Fruit fly (Drosophila melanogaster) whole organism, embryonic: ENCODE measurements around the gene CG14195.

Experiments used
- Bteb2 ChIP-seq: fragments of 200-800 bp; sonication (Bioruptor generic); optimal IDR thresholded peaks from 2 replicates; lab custom pipeline; 2016; ENCODE audit warnings: missing biosample characterization, missing genetic modification characterization
- CG10267 ChIP-seq: fragments of 200-800 bp; sonication (Bioruptor generic); optimal IDR thresholded peaks from 2 replicates; lab custom pipeline; 2018; ENCODE audit warnings: missing biosample characterization, mild to moderate bottlenecking, missing genetic modification characterization, moderate library complexity
- CG10543 ChIP-seq: fragments of 200-800 bp; sonication (Bioruptor generic); optimal IDR thresholded peaks from 3 replicates; lab custom pipeline; 2017; ENCODE audit warnings: missing biosample characterization, mild to moderate bottlenecking, missing genetic modification characterization, moderate library complexity
- CG11504 ChIP-seq: fragments of 200-800 bp; sonication (Bioruptor generic); optimal IDR thresholded peaks from 3 replicates; lab custom pipeline; 2019; ENCODE audit warnings: missing biosample characterization, mild to moderate bottlenecking, missing genetic modification characterization, moderate library complexity
- CG11695 ChIP-seq: fragments of 200-800 bp; sonication (Bioruptor generic); IDR thresholded peaks from 3 replicates; pipeline ENCODE4 v1.3.6; 2022; ENCODE audit warnings: missing biosample characterization, missing genetic modification characterization
- CG12391 ChIP-seq: fragments of 200-800 bp; sonication (Bioruptor generic); optimal IDR thresholded peaks from 3 replicates; lab custom pipeline; 2018; ENCODE audit warnings: missing biosample characterization, mild to moderate bottlenecking, missing genetic modification characterization, moderate library complexity
- CG14667 ChIP-seq: fragments of 200-800 bp; sonication (Bioruptor generic); IDR thresholded peaks from 2 replicates; pipeline ENCODE4 v1.3.6; 2022; ENCODE audit warnings: missing biosample characterization, missing genetic modification characterization
- CG14710 ChIP-seq: fragments of 200-800 bp; sonication (Bioruptor generic); optimal IDR thresholded peaks from 3 replicates; lab custom pipeline; 2019; ENCODE audit warnings: missing biosample characterization, mild to moderate bottlenecking, missing genetic modification characterization, moderate library complexity
- CG15269 ChIP-seq: fragments of 200-800 bp; sonication (Bioruptor generic); optimal IDR thresholded peaks from 2 replicates; lab custom pipeline; 2018; ENCODE audit warnings: missing biosample characterization, mild to moderate bottlenecking, missing genetic modification characterization, moderate library complexity
- CG15514 ChIP-seq: fragments of 200-800 bp; sonication (Bioruptor generic); optimal IDR thresholded peaks from 3 replicates; lab custom pipeline; 2017; ENCODE audit warnings: missing biosample characterization, missing genetic modification characterization, mild to moderate bottlenecking, moderate library complexity, missing genetic modification reagents
- CG17361 ChIP-seq: fragments of 200-800 bp; sonication (Bioruptor generic); IDR thresholded peaks from 3 replicates; pipeline ENCODE4 v1.3.6; 2022; ENCODE audit warnings: missing biosample characterization, missing genetic modification characterization
- CG17385 ChIP-seq: fragments of 200-800 bp; sonication (Bioruptor generic); optimal IDR thresholded peaks from 3 replicates; lab custom pipeline; 2018; ENCODE audit warnings: missing biosample characterization, mild to moderate bottlenecking, missing genetic modification characterization
- CG17612 ChIP-seq: fragments of 200-800 bp; sonication (Bioruptor generic); IDR thresholded peaks from 2 replicates; pipeline ENCODE4 v1.3.6; 2022; ENCODE audit warnings: missing biosample characterization, missing genetic modification characterization
- CG18476 ChIP-seq: fragments of 200-800 bp; sonication (Bioruptor generic); optimal IDR thresholded peaks from 2 replicates; lab custom pipeline; 2016; ENCODE audit warnings: missing biosample characterization, mild to moderate bottlenecking, missing genetic modification characterization
- CG18619 ChIP-seq: fragments of 200-800 bp; sonication (Bioruptor generic); optimal IDR thresholded peaks from 3 replicates; lab custom pipeline; 2017; ENCODE audit warnings: missing biosample characterization, mild to moderate bottlenecking, missing genetic modification characterization
- CG2678 ChIP-seq: fragments of 200-800 bp; sonication (Bioruptor generic); optimal IDR thresholded peaks from 3 replicates; lab custom pipeline; 2019; ENCODE audit warnings: missing biosample characterization, mild to moderate bottlenecking, missing genetic modification characterization, moderate library complexity
- CG31441 ChIP-seq: fragments of 200-800 bp; sonication (Bioruptor generic); IDR thresholded peaks from 2 replicates; pipeline ENCODE4 v1.3.6; 2022; ENCODE audit warnings: missing biosample characterization, missing genetic modification characterization
- CG32532 ChIP-seq: fragments of 200-800 bp; sonication (Bioruptor generic); IDR thresholded peaks from 2 replicates; pipeline ENCODE4 v1.3.6; 2022; ENCODE audit warnings: missing biosample characterization, missing genetic modification characterization
- CG3726 ChIP-seq: fragments of 200-800 bp; sonication (Bioruptor generic); IDR thresholded peaks from 3 replicates; pipeline ENCODE4, ENCODE4 v1.3.6; 2022; ENCODE audit warnings: missing biosample characterization, missing genetic modification characterization
- CG6765 ChIP-seq: fragments of 200-800 bp; sonication (Bioruptor generic); optimal IDR thresholded peaks from 3 replicates; lab custom pipeline; 2017; ENCODE audit warnings: missing biosample characterization, mild to moderate bottlenecking, missing genetic modification characterization
- CG8281 ChIP-seq: fragments of 200-800 bp; sonication (Bioruptor generic); optimal IDR thresholded peaks from 2 replicates; lab custom pipeline; 2018; ENCODE audit warnings: missing biosample characterization, mild to moderate bottlenecking, missing genetic modification characterization, moderate library complexity
- CG9817 ChIP-seq: fragments of 200-800 bp; sonication (Bioruptor generic); optimal IDR thresholded peaks from 2 replicates; lab custom pipeline; 2018; ENCODE audit warnings: missing biosample characterization, mild to moderate bottlenecking, missing genetic modification characterization, moderate library complexity
- Dek ChIP-seq: fragments of 200-800 bp; sonication (Bioruptor generic); optimal IDR thresholded peaks from 3 replicates; lab custom pipeline; 2019; ENCODE audit warnings: missing biosample characterization, mild to moderate bottlenecking, missing genetic modification characterization, moderate library complexity
- Ets65A ChIP-seq: fragments of 200-800 bp; sonication (Bioruptor generic); peaks from one replicate; lab custom pipeline; 2016; ENCODE audit warnings: missing biosample characterization, missing genetic modification characterization
- Fer1 ChIP-seq: fragments of 200-800 bp; sonication (Bioruptor generic); optimal IDR thresholded peaks from 2 replicates; lab custom pipeline; 2017; ENCODE audit warnings: missing biosample characterization, mild to moderate bottlenecking, missing genetic modification characterization
- Fer3 ChIP-seq: fragments of 200-800 bp; sonication (Bioruptor generic); optimal IDR thresholded peaks from 2 replicates; lab custom pipeline; 2018; ENCODE audit warnings: missing biosample characterization, mild to moderate bottlenecking, missing genetic modification characterization, moderate library complexity
- HLHmδ ChIP-seq: fragments of 200-800 bp; sonication (Bioruptor generic); optimal IDR thresholded peaks from 2 replicates; lab custom pipeline; 2018; ENCODE audit warnings: missing biosample characterization, mild to moderate bottlenecking, missing genetic modification characterization, moderate library complexity
- Hmr ChIP-seq: fragments of 200-800 bp; sonication (Bioruptor generic); optimal IDR thresholded peaks from 3 replicates; lab custom pipeline; 2017; ENCODE audit warnings: mild to moderate bottlenecking, missing biosample characterization, missing genetic modification reagents, missing genetic modification characterization
- Hsf ChIP-seq: fragments of 200-800 bp; sonication (Bioruptor generic); optimal IDR thresholded peaks from 3 replicates; lab custom pipeline; 2016; ENCODE audit warnings: missing biosample characterization, missing genetic modification characterization
- Sox102F ChIP-seq: fragments of 200-800 bp; sonication (Bioruptor generic); optimal IDR thresholded peaks from 2 replicates; lab custom pipeline; 2018; ENCODE audit warnings: missing biosample characterization, mild to moderate bottlenecking, missing genetic modification characterization, moderate library complexity
- TFAM ChIP-seq: fragments of 200-800 bp; sonication (Bioruptor generic); optimal IDR thresholded peaks from 2 replicates; lab custom pipeline; 2017; ENCODE audit warnings: missing biosample characterization, missing genetic modification characterization, inconsistent platforms
- Trl ChIP-seq, 3 experiments: fragments of >200 bp in 2 of 3; fragments of 200-800 bp in 1 of 3; sonication (Bioruptor generic) in 1 of 3; optimal IDR thresholded peaks; 2 replicates in 1 of 3; 3 replicates in 2 of 3; lab custom pipeline; 2016 to 2017; ENCODE audit warnings: missing biosample characterization in 1 of 3, missing genetic modification characterization in 1 of 3
- Usf ChIP-seq: fragments of 200-800 bp; sonication (Bioruptor generic); optimal IDR thresholded peaks from 2 replicates; lab custom pipeline; 2017; ENCODE audit warnings: missing genotype, missing biosample characterization, missing genetic modification characterization
- chif ChIP-seq, 2 experiments: fragments of 200-800 bp; sonication (Bioruptor generic); optimal IDR thresholded peaks; 3 replicates each; lab custom pipeline; 2016; ENCODE audit warnings: missing biosample characterization in 2 of 2, missing genetic modification characterization in 2 of 2
- dmrt99B ChIP-seq: fragments of 200-800 bp; sonication (Bioruptor generic); optimal IDR thresholded peaks from 2 replicates; lab custom pipeline; 2018; ENCODE audit warnings: missing biosample characterization, mild to moderate bottlenecking, missing genetic modification characterization, moderate library complexity
- dysf ChIP-seq: fragments of 200-800 bp; sonication (Bioruptor generic); IDR thresholded peaks from 3 replicates; pipeline ENCODE4 v1.3.6; 2022; ENCODE audit warnings: missing biosample characterization, missing genetic modification characterization
- eve ChIP-seq, 2 experiments: fragments of >200 bp; optimal IDR thresholded peaks; 2 replicates each; lab custom pipeline; 2017; ENCODE audit warnings: missing biosample characterization in 2 of 2, missing genetic modification characterization in 2 of 2
- gem ChIP-seq: fragments of 200-800 bp; sonication (Bioruptor generic); optimal IDR thresholded peaks from 2 replicates; lab custom pipeline; 2019; ENCODE audit warnings: missing biosample characterization, mild to moderate bottlenecking, missing genetic modification characterization, moderate library complexity
- ind ChIP-seq: fragments of 200-800 bp; sonication (Bioruptor generic); optimal IDR thresholded peaks from 3 replicates; lab custom pipeline; 2016; ENCODE audit warnings: missing biosample characterization, missing genetic modification characterization
- jing ChIP-seq: fragments of 200-800 bp; sonication (Bioruptor generic); optimal IDR thresholded peaks from 2 replicates; lab custom pipeline; 2018; ENCODE audit warnings: missing biosample characterization, mild to moderate bottlenecking, missing genetic modification characterization
- knrl ChIP-seq: fragments of 200-800 bp; sonication (Bioruptor generic); IDR thresholded peaks from 3 replicates; pipeline ENCODE4 v1.3.6; 2022; ENCODE audit warnings: missing biosample characterization, missing genetic modification characterization; ENCODE audit not compliant: partially characterized antibody
- mam ChIP-seq: fragments of 200-800 bp; sonication (Bioruptor generic); optimal IDR thresholded peaks from 3 replicates; lab custom pipeline; 2016; ENCODE audit warnings: missing biosample characterization, missing genetic modification characterization
- p53 ChIP-seq: fragments of 200-800 bp; sonication (Bioruptor generic); optimal IDR thresholded peaks from 2 replicates; lab custom pipeline; 2016; ENCODE audit warnings: missing biosample characterization, missing genetic modification characterization
- pros ChIP-seq: fragments of 200-800 bp; sonication (Bioruptor generic); optimal IDR thresholded peaks from 3 replicates; lab custom pipeline; 2019; ENCODE audit warnings: missing biosample characterization, mild to moderate bottlenecking, missing genetic modification characterization, moderate library complexity
- scrt ChIP-seq: fragments of 200-800 bp; sonication (Bioruptor generic); optimal IDR thresholded peaks from 2 replicates; lab custom pipeline; 2018; ENCODE audit warnings: missing biosample characterization, mild to moderate bottlenecking, missing genetic modification characterization, moderate library complexity
- sob ChIP-seq: fragments of 200-800 bp; sonication (Bioruptor generic); IDR thresholded peaks from 2 replicates; pipeline ENCODE4 v1.3.6; 2022; ENCODE audit warnings: missing biosample characterization, missing genetic modification characterization
- unpg ChIP-seq: fragments of 200-800 bp; sonication (Bioruptor generic); optimal IDR thresholded peaks from 3 replicates; lab custom pipeline; 2018; ENCODE audit warnings: missing biosample characterization, mild to moderate bottlenecking, missing genetic modification characterization, moderate library complexity
- z ChIP-seq: fragments of 200-800 bp; sonication (Bioruptor generic); IDR thresholded peaks from 3 replicates; pipeline ENCODE4 v1.3.6; 2022; ENCODE audit warnings: missing biosample characterization, missing genetic modification characterization

CG14195 gene

DNA sequence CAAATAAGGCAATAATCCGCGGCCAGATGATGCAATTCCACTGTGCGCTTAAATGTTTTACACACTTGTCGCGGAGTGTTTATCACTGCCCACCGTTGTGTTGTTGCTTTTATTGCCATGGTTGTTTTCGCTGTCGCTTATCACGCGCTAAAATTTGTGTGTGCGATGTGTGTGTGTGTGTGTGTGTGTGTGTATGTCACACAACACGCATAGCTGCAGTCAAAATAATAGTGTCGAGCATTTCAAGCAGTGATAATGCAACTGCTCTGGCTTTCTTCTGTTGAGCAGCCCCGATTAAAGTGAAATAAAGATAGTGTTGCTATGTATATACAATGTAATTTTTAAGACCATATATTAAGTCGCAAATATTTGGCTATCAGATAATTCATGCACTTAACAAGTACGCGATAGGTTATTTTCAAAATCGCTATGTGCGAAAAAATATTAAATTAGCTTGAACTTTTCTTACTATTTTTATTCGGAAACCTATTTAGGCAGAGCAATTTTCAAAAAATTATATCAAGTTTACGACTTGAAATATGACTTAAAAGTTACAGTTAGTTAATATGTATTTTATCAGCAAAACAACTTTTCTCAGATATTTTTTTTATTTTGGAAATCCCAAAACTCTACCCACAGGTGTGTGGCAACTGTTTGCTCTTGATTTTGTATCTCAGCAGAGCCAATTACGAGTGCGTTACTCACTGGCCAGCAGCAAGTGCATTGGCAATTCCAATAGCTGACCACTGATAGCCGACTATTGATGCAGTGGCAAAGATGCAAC, 45.5 kb downstream of the CG14195 start (continued):
- TF ChIP-seq Fer1 (GFP tag; lab: Kevin White, UChicago) (peak; percentile 29), jing (GFP tag; lab: Kevin White, UChicago) (peak; percentile 32), CG8281 (tag; lab: Kevin White, UChicago) (peak; percentile 3), chif (GFP tag; optimal IDR thresholded peaks at IDR 0.05; lab: Kevin White, UChicago) (peak; percentile 13 to 26), Trl (optimal IDR thresholded peaks at IDR 0.05; lab: Kevin White, UChicago) (no peak), Trl (GFP tag; optimal IDR thresholded peaks at IDR 0.05; lab: Kevin White, UChicago) (no peak), ind (peak; percentile 35), CG15514 (GFP tag; lab: Kevin White, UChicago) (peak; percentile 10), CG3726 (no peak), p53 (GFP tag; lab: Kevin White, UChicago) (no peak), CG17361 (GFP tag; lab: Robert Waterston, UW) (peak; percentile 55), CG14710 (tag; lab: Kevin White, UChicago) (peak; percentile 8), z (no peak), CG32532 (0 out of 2 replicates have a peak, but pooled peaks have one; percentile 20), scrt (GFP tag; lab: Kevin White, UChicago) (peak; percentile 5), pros (GFP tag; lab: Kevin White, UChicago) (no peak), CG12391 (peak; percentile 2), CG10543 (peak; percentile 43), CG2678 (peak; percentile 75), eve (GFP tag; optimal IDR thresholded peaks at IDR 0.05; lab: Kevin White, UChicago) (peak in 1 of 2 experiments; percentile 46), CG14667 (GFP tag; lab: Robert Waterston, UW) (no peak), mam (GFP tag; lab: Kevin White, UChicago) (peak; percentile 42), CG6765 (GFP tag; lab: Kevin White, UChicago) (peak; percentile 12), Sox102F (GFP tag; lab: Kevin White, UChicago) (peak; percentile 51), Usf (peak; percentile 8), knrl (GFP tag; lab: Robert Waterston, UW) (no peak), CG10267 (tag; lab: Kevin White, UChicago) (peak; percentile 13), CG9817 (tag; lab: Kevin White, UChicago) (peak; percentile 43), Bteb2 (GFP tag; lab: Kevin White, UChicago) (peak; percentile 14), unpg (GFP tag; lab: Kevin White, UChicago) (peak; percentile 8), CG31441 (GFP tag; lab: Robert Waterston, UW) (peak; percentile 47; the same call in 1 of the 2 replicates), Dek (tag; lab: Kevin White, UChicago) (peak; percentile 50), CG11504 (tag; lab: Kevin White, UChicago) (peak; percentile 74), Hsf (GFP tag; lab: Kevin White, UChicago) (peak; percentile 16), gem (peak; percentile 54), Hmr (GFP tag; lab: Kevin White, UChicago) (peak; percentile 51), sob (GFP tag; lab: Robert Waterston, UW) (peak; percentile 40; the same call in 1 of the 2 replicates), CG11695 (peak; percentile 57; the same call in 1 of the 3 replicates), CG17612 (GFP tag; lab: Robert Waterston, UW) (no peak), CG18619 (peak; percentile 37), HLHmδ (GFP tag; lab: Kevin White, UChicago) (no peak), CG18476 (GFP tag; lab: Kevin White, UChicago) (peak; percentile 34), Ets65A (GFP tag; lab: Kevin White, UChicago) (peak; percentile 20), dysf (GFP tag; lab: Robert Waterston, UW) (peak; percentile 30; the same call in 1 of the 3 replicates), CG15269 (peak; percentile 68), TFAM (GFP tag; lab: Kevin White, UChicago) (no peak), CG17385 (GFP tag; lab: Kevin White, UChicago) (peak; percentile 52), dmrt99B (peak; percentile 70), Fer3 (peak; percentile 10)
